Worm (Caenorhabditis elegans): ENCODE results near the gene faah-1.

ce11 chrIV:8136548-8136947, 22.6 kb upstream of the faah-1 start:
- no peak for TF ChIP-seq ztf-11 (tag; optimal IDR thresholded peaks at IDR 0.05)
- TF ChIP-seq nhr-2 (tag; optimal IDR thresholded peaks at IDR 0.05) = no peak
- no peak for TF ChIP-seq nhr-237 (tag; optimal IDR thresholded peaks at IDR 0.05)
- TF ChIP-seq snpc-4 (tag; optimal IDR thresholded peaks at IDR 0.05) = no peak
- no peak for TF ChIP-seq nhr-12 (tag; optimal IDR thresholded peaks at IDR 0.05)
- no peak for TF ChIP-seq mep-1 (tag; optimal IDR thresholded peaks at IDR 0.05)
- TF ChIP-seq unc-62 (GFP tag; optimal IDR thresholded peaks at IDR 0.05) = no peak
- no peak for TF ChIP-seq mab-5 (tag; optimal IDR thresholded peaks at IDR 0.05)
- no peak for TF ChIP-seq blmp-1 (tag; optimal IDR thresholded peaks at IDR 0.05)
- TF ChIP-seq nhr-76 (tag; optimal IDR thresholded peaks at IDR 0.05) = no peak

Data from whole organism, mixed stage, embryonic.